Fruit fly (Drosophila melanogaster) whole organism: ENCODE data around the gene CG43401.

Source experiments
- CG8478 ChIP-seq: fragments of >200 bp; optimal IDR thresholded peaks from 2 replicates; lab custom pipeline; 2018; ENCODE audit warnings: inconsistent platforms
- Dll ChIP-seq: fragments of >200 bp; optimal IDR thresholded peaks from 2 replicates; lab custom pipeline; 2017
- EcR ChIP-seq, 2 experiments: fragments of >200 bp; optimal IDR thresholded peaks; 2 replicates each; lab custom pipeline; 2017; ENCODE audit warnings: missing biosample characterization in 2 of 2, missing genetic modification characterization in 2 of 2, missing genetic modification reagents in 2 of 2
- pan ChIP-seq: fragments of >200 bp; optimal IDR thresholded peaks from 2 replicates; lab custom pipeline; 2017
- psq ChIP-seq: fragments of >200 bp; optimal IDR thresholded peaks from 2 replicates; lab custom pipeline; 2017
- usp ChIP-seq: fragments of >200 bp; optimal IDR thresholded peaks from 2 replicates; lab custom pipeline; 2017; ENCODE audit warnings: missing biosample characterization, missing genetic modification characterization, mixed read lengths

The CG43401 gene

DNA sequence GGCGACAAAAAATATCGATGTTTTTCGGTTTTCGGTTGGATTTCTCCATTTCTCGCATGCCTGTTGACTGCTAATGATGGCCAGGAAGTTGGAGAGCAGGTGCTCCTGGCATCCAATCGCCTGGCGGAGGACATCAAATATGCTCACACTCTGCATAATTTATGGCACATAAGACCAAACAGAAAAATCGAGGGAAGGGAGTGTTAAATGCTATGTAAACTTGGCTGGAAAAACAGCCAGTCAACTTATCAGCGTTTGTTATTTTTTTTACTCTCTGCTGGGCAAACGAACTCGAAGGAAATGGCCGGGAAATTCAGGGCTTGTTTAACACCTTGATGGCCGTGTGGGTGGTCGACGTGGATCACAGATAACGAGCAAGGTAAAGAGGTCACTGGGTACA, 19.9 kb downstream of the CG43401 start:
- no peak for TF ChIP-seq EcR (GFP tag; optimal IDR thresholded peaks at IDR 0.05; lab: Kevin White, UChicago)
- TF ChIP-seq psq (lab: Kevin White, UChicago) = no peak
- no peak for TF ChIP-seq CG8478 (lab: Kevin White, UChicago)
- TF ChIP-seq usp (GFP tag; lab: Kevin White, UChicago) = no peak
- no peak for TF ChIP-seq pan (lab: Kevin White, UChicago)
- TF ChIP-seq Dll (lab: Kevin White, UChicago) = no peak

DNA sequence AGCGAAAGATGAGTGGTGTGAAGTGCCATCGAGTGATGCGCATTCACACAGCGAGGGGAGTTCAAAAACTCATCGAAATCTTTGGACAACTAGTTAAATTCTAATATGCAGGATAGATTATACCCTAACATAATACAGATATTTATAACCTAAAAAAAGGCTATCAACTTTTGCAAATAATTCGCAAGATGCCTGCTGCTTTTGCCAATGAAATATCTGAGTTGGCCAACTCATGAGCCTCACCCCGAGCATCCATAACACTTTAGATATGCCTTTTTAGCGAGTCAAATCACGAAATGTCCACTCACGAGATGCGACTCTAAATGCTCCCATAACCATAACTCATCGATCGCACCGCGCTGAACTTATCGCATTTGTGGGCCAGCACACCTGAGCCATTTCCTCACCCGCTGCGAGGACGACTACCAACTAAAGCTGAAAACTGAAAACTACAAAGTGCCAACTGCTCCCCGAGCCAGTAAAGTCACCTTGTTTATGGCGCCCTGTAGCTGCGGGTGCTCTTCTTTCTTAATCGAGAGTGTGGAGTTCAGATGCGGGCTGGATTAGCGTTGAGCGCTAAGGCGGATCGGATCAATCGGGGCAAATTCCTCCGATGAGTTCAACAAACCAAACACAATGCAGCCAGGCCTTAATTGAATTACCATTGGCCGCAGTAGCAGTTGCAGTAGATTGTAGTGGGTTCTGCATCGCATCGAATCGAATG, 21.6 kb downstream of the CG43401 start:
- no peak for TF ChIP-seq CG8478 (lab: Kevin White, UChicago)
- TF ChIP-seq pan (lab: Kevin White, UChicago) = no peak
- no peak for TF ChIP-seq psq (lab: Kevin White, UChicago)
- TF ChIP-seq Dll (lab: Kevin White, UChicago) = no peak
- no peak for TF ChIP-seq usp (GFP tag; lab: Kevin White, UChicago)
- TF ChIP-seq EcR (GFP tag; optimal IDR thresholded peaks at IDR 0.05; lab: Kevin White, UChicago) = no peak

dm6 chr2L:1455498-1455897, 27.2 kb downstream of the CG43401 start:
- no peak for TF ChIP-seq Dll (lab: Kevin White, UChicago)

DNA sequence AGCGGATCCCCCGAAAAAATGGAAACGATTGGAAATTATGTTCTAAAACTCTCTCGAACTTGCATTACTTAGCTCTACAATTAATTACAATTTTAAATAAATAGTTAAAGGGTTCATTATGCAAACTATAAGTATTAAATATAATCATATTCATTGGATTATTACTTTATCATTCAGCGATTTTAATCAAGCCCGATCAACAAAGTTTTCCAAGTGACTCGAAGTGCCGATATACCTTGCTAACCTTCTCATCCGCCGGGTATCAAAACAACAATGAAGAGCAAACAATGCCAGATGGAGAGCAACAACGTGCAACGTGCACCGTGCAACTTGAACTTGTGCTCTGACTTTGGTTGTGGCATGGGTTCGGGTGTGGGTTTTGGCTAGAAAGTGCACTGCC, 28.0 kb downstream of the CG43401 start:
- TF ChIP-seq pan (lab: Kevin White, UChicago) (peak; percentile 23), Dll (lab: Kevin White, UChicago) (no peak)

DNA sequence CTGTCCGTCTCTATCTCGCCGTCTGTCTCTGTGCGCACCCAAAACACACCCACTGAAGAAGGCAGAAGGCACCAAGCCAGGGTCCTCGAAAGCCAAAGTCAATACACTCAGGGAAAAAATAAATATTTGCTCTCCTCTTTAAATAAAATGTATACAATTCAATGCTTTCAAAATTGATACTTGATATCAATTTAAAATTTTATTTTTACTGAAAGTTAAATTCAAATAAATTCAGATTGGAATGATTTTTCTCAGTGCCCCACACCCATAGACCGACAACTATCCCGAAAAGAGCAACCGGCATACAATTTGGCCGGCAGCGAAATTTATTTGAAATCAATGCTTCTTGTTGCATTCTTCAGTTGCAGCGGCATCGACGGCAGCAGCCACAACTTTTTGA, 28.5 kb downstream of the CG43401 start:
- no peak for TF ChIP-seq pan (lab: Kevin White, UChicago)
- TF ChIP-seq EcR (GFP tag; optimal IDR thresholded peaks at IDR 0.05; lab: Kevin White, UChicago) = no peak
- TF ChIP-seq Dll (lab: Kevin White, UChicago) = no peak
- no peak for TF ChIP-seq CG8478 (lab: Kevin White, UChicago)

- TF ChIP-seq pan (lab: Kevin White, UChicago) (no peak), Dll (lab: Kevin White, UChicago) (no peak), psq (lab: Kevin White, UChicago) (no peak), EcR (GFP tag; optimal IDR thresholded peaks at IDR 0.05; lab: Kevin White, UChicago) (no peak), usp (GFP tag; lab: Kevin White, UChicago) (no peak), CG8478 (lab: Kevin White, UChicago) (no peak)
Observed at dm6 chr2L:1458584-1459203, 30.4 kb downstream of the CG43401 start.

DNA sequence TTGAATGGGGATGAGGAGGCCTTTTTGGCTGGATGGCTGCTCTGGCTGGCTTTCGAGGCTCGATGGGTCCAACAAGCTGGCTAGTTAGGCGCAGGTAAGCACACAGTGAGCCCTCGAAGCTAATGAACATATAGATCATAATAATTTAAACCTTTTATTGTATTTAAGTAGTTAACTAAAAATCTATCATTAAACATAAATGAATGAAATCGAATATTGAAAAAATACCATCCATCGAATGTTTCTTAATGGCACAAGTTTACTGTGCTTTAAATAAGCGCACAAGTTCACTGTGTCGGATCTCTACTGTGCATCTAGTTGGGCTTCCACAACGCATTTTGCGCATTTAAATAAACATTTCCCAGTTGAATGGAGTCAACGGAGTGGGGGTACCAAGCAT, 31.1 kb downstream of the CG43401 start:
- no peak for TF ChIP-seq Dll (lab: Kevin White, UChicago)
- no peak for TF ChIP-seq usp (GFP tag; lab: Kevin White, UChicago)
- TF ChIP-seq pan (lab: Kevin White, UChicago) = no peak
- no peak for TF ChIP-seq psq (lab: Kevin White, UChicago)
- no peak for TF ChIP-seq CG8478 (lab: Kevin White, UChicago)
- no peak for TF ChIP-seq EcR (GFP tag; optimal IDR thresholded peaks at IDR 0.05; lab: Kevin White, UChicago)

dm6 chr2L:1460463-1461219, 32.4 kb downstream of the CG43401 start:
- TF ChIP-seq usp (GFP tag; lab: Kevin White, UChicago) (no peak), psq (lab: Kevin White, UChicago) (no peak), pan (lab: Kevin White, UChicago) (no peak), EcR (GFP tag; optimal IDR thresholded peaks at IDR 0.05; lab: Kevin White, UChicago) (no peak), Dll (lab: Kevin White, UChicago) (no peak), CG8478 (lab: Kevin White, UChicago) (no peak)

dm6 chr2L:1462136-1462535, 33.9 kb downstream of the CG43401 start:
- TF ChIP-seq pan (lab: Kevin White, UChicago) (no peak), psq (lab: Kevin White, UChicago) (no peak), usp (GFP tag; lab: Kevin White, UChicago) (no peak), Dll (lab: Kevin White, UChicago) (no peak), EcR (GFP tag; optimal IDR thresholded peaks at IDR 0.05; lab: Kevin White, UChicago) (no peak), CG8478 (lab: Kevin White, UChicago) (no peak)

DNA sequence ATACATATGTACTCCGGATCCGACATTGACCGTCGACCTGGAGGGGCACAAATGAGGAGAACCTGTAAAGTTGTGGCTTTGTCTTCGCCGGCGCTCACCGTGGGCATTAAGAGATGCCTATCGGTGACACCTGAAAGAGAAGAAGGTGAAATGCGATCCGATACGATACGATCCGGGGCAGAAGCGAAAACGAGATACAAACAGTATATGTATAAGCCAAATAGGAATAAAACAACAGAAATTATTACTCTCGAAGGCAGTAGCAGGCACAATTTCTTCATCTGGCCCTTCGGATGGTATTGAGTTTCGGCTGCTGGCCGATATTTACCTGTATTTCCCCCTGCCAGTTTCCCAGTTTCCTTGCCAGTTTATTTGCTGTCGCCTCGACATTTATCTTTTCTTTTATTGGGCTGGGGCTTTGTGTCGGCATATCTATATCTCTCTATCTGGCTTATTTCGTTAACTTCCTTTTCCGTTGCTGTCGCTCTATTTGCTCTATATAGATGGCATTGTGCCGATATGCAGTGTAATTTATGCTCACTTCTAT, 35.2 kb downstream of the CG43401 start:
- TF ChIP-seq pan (lab: Kevin White, UChicago) (no peak), psq (lab: Kevin White, UChicago) (no peak), CG8478 (lab: Kevin White, UChicago) (no peak), Dll (lab: Kevin White, UChicago) (no peak), EcR (GFP tag; optimal IDR thresholded peaks at IDR 0.05; lab: Kevin White, UChicago) (no peak), usp (GFP tag; lab: Kevin White, UChicago) (no peak)

DNA sequence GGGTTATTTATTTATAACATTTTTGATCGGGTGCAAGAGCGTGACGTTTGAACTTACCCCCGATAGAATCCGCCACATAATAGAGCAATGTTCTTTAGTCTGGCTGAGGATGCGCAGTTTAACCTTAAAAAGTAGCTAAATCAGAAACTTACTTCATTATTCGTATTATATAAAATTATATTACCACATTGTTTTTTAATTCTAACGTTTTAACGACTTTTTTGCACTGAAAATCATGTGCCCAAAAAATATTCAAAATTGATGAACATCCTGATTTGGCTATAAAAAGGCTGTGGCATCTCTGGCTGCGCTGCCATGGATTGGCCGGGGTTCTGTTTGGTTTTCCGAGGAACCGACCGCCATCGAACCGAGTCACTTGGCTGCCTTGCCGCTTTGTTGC, 41.7 kb downstream of the CG43401 start:
- TF ChIP-seq psq (lab: Kevin White, UChicago) = no peak
- no peak for TF ChIP-seq EcR (GFP tag; optimal IDR thresholded peaks at IDR 0.05; lab: Kevin White, UChicago)
- no peak for TF ChIP-seq pan (lab: Kevin White, UChicago)
- TF ChIP-seq Dll (lab: Kevin White, UChicago) = no peak
- TF ChIP-seq CG8478 (lab: Kevin White, UChicago) = no peak
- TF ChIP-seq usp (GFP tag; lab: Kevin White, UChicago) = no peak
